Worm (Caenorhabditis elegans) whole organism, L1 larva: Measurements from ENCODE around the gene K11H12.3.

ENCODE experiments used
- C16A3.4 ChIP-seq: fragments of 150-350 bp; optimal IDR thresholded peaks from 2 replicates; lab custom pipeline; 2014; ENCODE audit warnings: missing biosample characterization, missing genetic modification characterization
- Y116A8C.19 ChIP-seq: sonication (generic microtip); optimal IDR thresholded peaks from 2 replicates; lab custom pipeline; 2016; ENCODE audit warnings: missing compliant biosample characterization, missing genetic modification characterization, borderline replicate concordance
- aha-1 ChIP-seq: fragments of 150-350 bp; optimal IDR thresholded peaks from 2 replicates; lab custom pipeline; 2014; ENCODE audit warnings: missing biosample characterization, missing genetic modification characterization
- ama-1 ChIP-seq: fragments of 150-350 bp; optimal IDR thresholded peaks from 2 replicates; lab custom pipeline; 2014
- blmp-1 ChIP-seq: fragments of 150-350 bp; optimal IDR thresholded peaks from 2 replicates; lab custom pipeline; 2014; ENCODE audit warnings: missing biosample characterization, missing genetic modification characterization
- ceh-82 ChIP-seq, 3 experiments: fragments of 150-350 bp in 1 of 3; sonication (generic microtip) in 2 of 3; optimal IDR thresholded peaks; 2 replicates each; lab custom pipeline; 2014 to 2017; ENCODE audit warnings: missing biosample characterization in 3 of 3, missing genetic modification characterization in 3 of 3
- dsc-1 ChIP-seq: sonication (generic microtip); optimal IDR thresholded peaks from 2 replicates; lab custom pipeline; 2016; ENCODE audit warnings: mild to moderate bottlenecking, missing genetic modification characterization, missing compliant biosample characterization
- efl-1 ChIP-seq, 4 experiments: fragments of 150-350 bp; optimal IDR thresholded peaks in 3 of 4; peaks in 1 of 4; 1 replicate in 1 of 4; 2 replicates in 3 of 4; lab custom pipeline; 2014; ENCODE audit warnings: missing biosample characterization in 2 of 4, missing genetic modification characterization in 2 of 4, missing genetic modification reagents in 2 of 4
- elt-2 ChIP-seq: sonication (generic microtip); optimal IDR thresholded peaks from 2 replicates; lab custom pipeline; 2016; ENCODE audit warnings: missing genetic modification characterization, mild to moderate bottlenecking, inconsistent platforms, missing compliant biosample characterization, missing genetic modification reagents
- ets-5 ChIP-seq: fragments of 200-800 bp; sonication (Bioruptor generic); IDR thresholded peaks from 2 replicates; pipeline ENCODE4 v1.3.6; 2022; ENCODE audit warnings: missing genetic modification characterization, missing compliant biosample characterization
- fkh-8 ChIP-seq: sonication (generic microtip); optimal IDR thresholded peaks from 2 replicates; lab custom pipeline; 2016; ENCODE audit warnings: mild to moderate bottlenecking, missing genetic modification characterization, missing compliant biosample characterization
- fos-1 ChIP-seq: fragments of 150-350 bp; optimal IDR thresholded peaks from 2 replicates; lab custom pipeline; 2014; ENCODE audit warnings: missing biosample characterization, missing genetic modification characterization
- lin-14 ChIP-seq: fragments of 200-800 bp; sonication (Bioruptor generic); optimal IDR thresholded peaks from 2 replicates; lab custom pipeline; 2018; ENCODE audit warnings: mild to moderate bottlenecking, missing genetic modification characterization, moderate library complexity, missing compliant biosample characterization
- lin-15B ChIP-seq: fragments of 150-350 bp; sonication (generic microtip); optimal IDR thresholded peaks from 3 replicates; lab custom pipeline; 2014; ENCODE audit warnings: missing biosample characterization, missing genetic modification characterization
- lin-35 ChIP-seq, 2 experiments: fragments of 150-350 bp; optimal IDR thresholded peaks; 2 replicates each; lab custom pipeline; 2014; ENCODE audit warnings: missing biosample characterization in 2 of 2, missing genetic modification characterization in 2 of 2, missing genetic modification reagents in 2 of 2
- lsy-2 ChIP-seq, 2 experiments: fragments of 150-350 bp; optimal IDR thresholded peaks; 2 replicates each; lab custom pipeline; 2014; ENCODE audit warnings: missing biosample characterization in 2 of 2, missing genetic modification characterization in 2 of 2
- mdl-1 ChIP-seq, 2 experiments: fragments of 150-350 bp; optimal IDR thresholded peaks; 2 replicates each; lab custom pipeline; 2014 to 2017; ENCODE audit warnings: missing biosample characterization in 2 of 2, missing genetic modification characterization in 2 of 2, inconsistent platforms in 1 of 2
- mef-2 ChIP-seq: fragments of 150-350 bp; optimal IDR thresholded peaks from 2 replicates; lab custom pipeline; 2014; ENCODE audit warnings: missing biosample characterization, missing genetic modification characterization
- mep-1 ChIP-seq: fragments of 150-350 bp; optimal IDR thresholded peaks from 2 replicates; lab custom pipeline; 2014; ENCODE audit warnings: missing biosample characterization, missing genetic modification characterization
- nhr-12 ChIP-seq: sonication (generic microtip); optimal IDR thresholded peaks from 2 replicates; lab custom pipeline; 2017; ENCODE audit warnings: missing biosample characterization, missing genetic modification characterization
- nhr-20 ChIP-seq: sonication (generic microtip); optimal IDR thresholded peaks from 2 replicates; lab custom pipeline; 2016; ENCODE audit warnings: mild to moderate bottlenecking, missing genetic modification characterization, missing compliant biosample characterization
- nhr-47 ChIP-seq: sonication (generic microtip); optimal IDR thresholded peaks from 2 replicates; lab custom pipeline; 2016; ENCODE audit warnings: mild to moderate bottlenecking, missing genetic modification characterization, moderate library complexity, missing compliant biosample characterization
- nhr-71 ChIP-seq: sonication (generic microtip); optimal IDR thresholded peaks from 2 replicates; lab custom pipeline; 2016; ENCODE audit warnings: mild to moderate bottlenecking, missing genetic modification characterization, moderate library complexity, missing compliant biosample characterization
- nhr-76 ChIP-seq: sonication (generic microtip); optimal IDR thresholded peaks from 2 replicates; lab custom pipeline; 2017; ENCODE audit warnings: missing biosample characterization, missing genetic modification characterization
- nhr-77 ChIP-seq: fragments of 150-350 bp; optimal IDR thresholded peaks from 2 replicates; lab custom pipeline; 2014; ENCODE audit warnings: missing biosample characterization, missing genetic modification characterization
- nhr-84 ChIP-seq: sonication (generic microtip); optimal IDR thresholded peaks from 2 replicates; lab custom pipeline; 2017; ENCODE audit warnings: missing biosample characterization, missing genetic modification characterization
- nhr-85 ChIP-seq: sonication (generic microtip); peaks from one replicate; lab custom pipeline; 2016; ENCODE audit warnings: missing genetic modification characterization, inconsistent platforms, missing compliant biosample characterization
- pax-3 ChIP-seq: fragments of 200-800 bp; sonication (Bioruptor generic); optimal IDR thresholded peaks from 2 replicates; lab custom pipeline; 2018; ENCODE audit warnings: mild to moderate bottlenecking, missing genetic modification characterization, moderate library complexity, missing compliant biosample characterization
- snpc-4 ChIP-seq: fragments of 150-350 bp; optimal IDR thresholded peaks from 2 replicates; lab custom pipeline; 2014; ENCODE audit warnings: missing biosample characterization, missing genetic modification characterization
- sox-4 ChIP-seq: sonication (generic microtip); optimal IDR thresholded peaks from 2 replicates; lab custom pipeline; 2016; ENCODE audit warnings: missing genetic modification characterization, missing compliant biosample characterization
- sptf-1 ChIP-seq: fragments of 150-350 bp; optimal IDR thresholded peaks from 2 replicates; lab custom pipeline; 2014; ENCODE audit warnings: missing biosample characterization, missing genetic modification characterization
- swsn-7 ChIP-seq: sonication (generic microtip); optimal IDR thresholded peaks from 2 replicates; lab custom pipeline; 2016; ENCODE audit warnings: missing genetic modification characterization, missing compliant biosample characterization
- tbx-2 ChIP-seq: sonication (generic microtip); optimal IDR thresholded peaks from 2 replicates; lab custom pipeline; 2016; ENCODE audit warnings: missing genetic modification characterization, missing compliant biosample characterization
- vab-15 ChIP-seq: sonication (generic microtip); optimal IDR thresholded peaks from 2 replicates; lab custom pipeline; 2017; ENCODE audit warnings: missing genotype, mild to moderate bottlenecking, missing genetic modification characterization, missing compliant biosample characterization
- xbp-1 ChIP-seq: sonication (generic microtip); optimal IDR thresholded peaks from 2 replicates; lab custom pipeline; 2016; ENCODE audit warnings: missing genetic modification characterization, missing compliant biosample characterization

The K11H12.3 gene

DNA sequence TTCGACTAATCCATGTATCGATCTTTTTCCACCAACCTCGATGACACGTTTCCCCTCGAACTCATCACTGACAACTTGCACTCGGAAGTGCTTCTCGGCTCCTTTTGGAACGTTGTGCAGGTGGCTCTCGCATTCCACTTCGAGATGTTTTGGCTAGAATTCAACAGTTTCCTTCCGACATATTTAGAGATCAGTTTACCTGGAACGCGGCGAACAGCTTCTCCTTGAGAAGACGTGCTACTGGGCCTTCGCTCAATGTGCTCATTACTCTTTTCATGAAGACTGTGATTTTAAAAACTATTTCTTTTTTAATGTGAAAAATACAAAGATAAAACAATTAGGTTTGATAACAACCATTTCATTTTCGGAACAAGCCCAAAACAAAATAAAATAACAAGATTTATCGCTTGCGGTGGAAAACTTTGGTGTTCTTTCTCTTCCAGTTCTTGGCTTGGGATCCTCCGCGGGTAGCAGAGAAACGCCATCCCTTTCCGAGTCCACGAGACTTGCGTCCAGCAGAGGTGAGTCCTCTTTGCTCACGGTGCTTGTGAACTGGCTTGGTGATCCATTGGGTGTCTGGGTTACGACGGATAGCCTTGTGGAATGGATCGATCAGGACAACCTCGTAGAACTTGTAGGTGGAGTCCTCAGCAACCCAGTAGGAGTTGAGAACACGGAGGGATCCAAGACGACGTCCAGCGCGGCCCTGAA, 20.0 kb downstream of the K11H12.3 start, which contains the start of gene K11H12.1:
Gene K11H12.1 (minus strand): TSS at position 284 of the 711 bp plus-strand sequence.
- TF ChIP-seq lsy-2 (tag; optimal IDR thresholded peaks at IDR 0.05; lab: Kevin White, UChicago) (peak in 1 of 2 experiments; percentile 46), nhr-85 (tag; lab: Kevin White, UChicago) (peak; percentile 37), efl-1 (optimal IDR thresholded peaks at IDR 0.05; lab: Kevin White, UChicago) (no peak), efl-1 (GFP tag; optimal IDR thresholded peaks at IDR 0.05 in 1 of 2; lab: Kevin White, UChicago) (peak in 1 of 2 experiments; percentile 63), mef-2 (tag; lab: Kevin White, UChicago) (no peak)

ce11 chrIV:649365-649764, 23.9 kb downstream of the K11H12.3 start, which contains the start of gene K11H12.9:
TSS of gene K11H12.9 (plus strand) at chrIV:649665.
- TF ChIP-seq nhr-76 (tag; lab: Kevin White, UChicago) (no peak), nhr-12 (no peak), efl-1 (optimal IDR thresholded peaks at IDR 0.05; lab: Kevin White, UChicago) (no peak), efl-1 (GFP tag; optimal IDR thresholded peaks at IDR 0.05 in 1 of 2; lab: Kevin White, UChicago) (peak in 1 of 2 experiments; percentile 41)

DNA sequence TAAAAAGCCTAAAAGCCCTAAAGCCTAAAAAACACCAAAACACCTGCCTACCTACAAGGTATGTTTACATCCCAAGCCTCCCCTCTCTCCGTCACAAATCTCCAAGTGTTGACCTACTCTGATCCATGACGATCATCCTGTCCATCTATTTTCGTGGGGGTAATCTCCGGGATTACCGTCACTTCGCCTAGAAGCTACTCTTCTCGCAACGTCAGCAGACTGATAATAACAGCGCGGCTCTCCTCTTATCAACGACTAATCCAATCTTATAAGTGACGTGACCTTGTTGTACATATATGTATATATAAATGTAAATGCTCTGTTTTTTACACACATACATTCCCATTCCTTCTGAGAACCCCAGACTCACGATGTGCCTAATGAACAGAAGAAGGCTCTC, 24.9 kb downstream of the K11H12.3 start:
- TF ChIP-seq swsn-7 (tag; lab: Kevin White, UChicago) = no peak
- no peak for TF ChIP-seq ets-5 (GFP tag; lab: Robert Waterston, UW)
- TF ChIP-seq mep-1 (tag; lab: Kevin White, UChicago) = no peak
- TF ChIP-seq fkh-8 (tag; lab: Kevin White, UChicago) = peak; percentile 59
- TF ChIP-seq nhr-47 (tag; lab: Kevin White, UChicago) = peak; percentile 18
- TF ChIP-seq dsc-1 (tag; lab: Kevin White, UChicago) = peak; percentile 78
- TF ChIP-seq Y116A8C.19 (tag; lab: Kevin White, UChicago) = no peak
- TF ChIP-seq pax-3 (tag; lab: Kevin White, UChicago) = peak; percentile 39
- no peak for TF ChIP-seq mef-2 (tag; lab: Kevin White, UChicago)
- no peak for TF ChIP-seq blmp-1 (tag; lab: Kevin White, UChicago)

- TF ChIP-seq pax-3 (tag; lab: Kevin White, UChicago) (peak; percentile 27), aha-1 (tag; lab: Kevin White, UChicago) (no peak), nhr-71 (tag; lab: Kevin White, UChicago) (peak; percentile 29), sox-4 (tag; lab: Kevin White, UChicago) (peak; percentile 62), nhr-12 (no peak), nhr-47 (tag; lab: Kevin White, UChicago) (peak; percentile 28), dsc-1 (tag; lab: Kevin White, UChicago) (peak; percentile 87)
- TF ChIP-seq, all 84 proteins: peak for 5
Observed at ce11 chrIV:643481-643880, 29.8 kb downstream of the K11H12.3 start.

DNA sequence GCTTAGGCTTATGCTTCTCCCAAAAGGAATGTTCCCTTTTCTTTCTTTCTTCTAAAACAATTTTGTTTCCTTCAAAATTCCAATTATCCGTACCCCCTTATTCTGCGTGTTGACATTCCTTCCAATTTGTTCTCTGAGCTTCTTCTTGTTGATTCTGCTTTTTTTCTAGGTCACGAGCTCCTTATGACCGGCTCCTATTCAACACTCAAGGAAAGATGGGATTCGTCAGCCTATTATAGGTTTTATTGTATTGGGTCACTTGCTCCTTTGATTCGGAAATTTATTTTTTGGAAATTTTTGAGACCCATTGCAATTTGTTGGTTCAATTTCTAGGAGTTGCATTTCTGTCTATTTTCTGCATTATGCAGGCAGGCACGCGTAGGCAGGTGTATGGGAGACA, 34.1 kb downstream of the K11H12.3 start:
- no peak for TF ChIP-seq ets-5 (GFP tag; lab: Robert Waterston, UW)
- TF ChIP-seq snpc-4 (tag; lab: Kevin White, UChicago) = no peak
- peak; percentile 59 for TF ChIP-seq pax-3 (tag; lab: Kevin White, UChicago)
- TF ChIP-seq dsc-1 (tag; lab: Kevin White, UChicago) = peak; percentile 33
- TF ChIP-seq lin-14 = peak; percentile 18

DNA sequence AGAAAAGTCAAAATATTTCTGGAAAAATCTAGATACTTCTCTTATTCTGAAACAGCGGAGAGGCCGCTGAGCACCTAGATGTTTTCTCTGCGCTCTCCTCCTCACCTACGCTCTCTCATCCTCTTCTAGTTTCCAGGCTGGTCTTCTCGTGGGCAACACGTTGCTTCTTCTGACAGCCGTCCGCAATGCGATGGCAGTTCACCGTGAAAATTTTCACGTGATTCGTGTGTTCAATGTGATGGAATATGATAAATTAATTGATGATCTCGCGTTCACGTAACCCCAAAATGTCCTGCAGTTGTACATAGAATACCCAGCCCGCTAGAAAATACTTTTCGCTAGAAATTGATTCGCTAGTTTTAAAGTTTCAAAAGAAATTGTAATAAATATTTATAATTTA, 39.7 kb downstream of the K11H12.3 start:
- TF ChIP-seq vab-15 = no peak
- TF ChIP-seq mdl-1 (tag; optimal IDR thresholded peaks at IDR 0.05; lab: Kevin White, UChicago) = no peak
- TF ChIP-seq lin-35 (GFP tag; optimal IDR thresholded peaks at IDR 0.05; lab: Kevin White, UChicago) = no peak
- no peak for TF ChIP-seq ceh-82 (tag; optimal IDR thresholded peaks at IDR 0.05; lab: Kevin White, UChicago)
- TF ChIP-seq snpc-4 (tag; lab: Kevin White, UChicago) = no peak
- no peak for TF ChIP-seq C16A3.4 (tag; lab: Kevin White, UChicago)
- no peak for TF ChIP-seq nhr-77 (tag; lab: Kevin White, UChicago)
- TF ChIP-seq ets-5 (GFP tag; lab: Robert Waterston, UW) = no peak
- TF ChIP-seq nhr-84 (tag; lab: Kevin White, UChicago) = no peak
- no peak for TF ChIP-seq nhr-47 (tag; lab: Kevin White, UChicago)
- TF ChIP-seq sptf-1 (tag; lab: Kevin White, UChicago) = no peak
- TF ChIP-seq lin-15B (tag; lab: Kevin White, UChicago) = no peak
- no peak for TF ChIP-seq elt-2 (tag; lab: Kevin White, UChicago)
- no peak for TF ChIP-seq ama-1 (lab: Kevin White, UChicago)
- no peak for TF ChIP-seq tbx-2
- no peak for TF ChIP-seq fos-1 (tag; lab: Kevin White, UChicago)
- no peak for TF ChIP-seq xbp-1 (tag; lab: Kevin White, UChicago)
- TF ChIP-seq nhr-20 (tag; lab: Kevin White, UChicago) = no peak
- TF ChIP-seq, all 84 proteins: peak for 0
